Fruit fly (Drosophila melanogaster) whole organism, embryonic: ENCODE results near the gene CG6028.

Experiments used
- Antp ChIP-seq: fragments of 200-800 bp; sonication (Bioruptor generic); optimal IDR thresholded peaks from 3 replicates; lab custom pipeline; 2016; ENCODE audit warnings: missing biosample characterization, missing genetic modification characterization
- B-H1 ChIP-seq: fragments of 200-800 bp; sonication (Bioruptor generic); IDR thresholded peaks from 3 replicates; pipeline ENCODE4 v1.3.6; 2022; ENCODE audit warnings: missing biosample characterization, missing genetic modification characterization
- CG10274 ChIP-seq: fragments of 200-800 bp; sonication (Bioruptor generic); optimal IDR thresholded peaks from 3 replicates; lab custom pipeline; 2017; ENCODE audit warnings: missing biosample characterization, mild to moderate bottlenecking, missing genetic modification characterization
- CG10366 ChIP-seq: fragments of 200-800 bp; sonication (Bioruptor generic); IDR thresholded peaks from 2 replicates; pipeline ENCODE4 v1.3.6; 2022; ENCODE audit warnings: missing biosample characterization, missing genetic modification characterization
- CG11456 ChIP-seq: fragments of 200-800 bp; sonication (Bioruptor generic); IDR thresholded peaks from 3 replicates; pipeline ENCODE4 v1.3.6; 2022; ENCODE audit warnings: missing biosample characterization, missing genetic modification characterization
- CG12219 ChIP-seq: fragments of 200-800 bp; sonication (Bioruptor generic); optimal IDR thresholded peaks from 3 replicates; lab custom pipeline; 2018; ENCODE audit warnings: missing biosample characterization, mild to moderate bottlenecking, missing genetic modification characterization
- CG14050 ChIP-seq: fragments of 200-800 bp; sonication (Bioruptor generic); IDR thresholded peaks from 3 replicates; pipeline ENCODE4 v1.3.6; 2022; ENCODE audit warnings: missing biosample characterization, missing genetic modification characterization
- CG15696 ChIP-seq: fragments of 200-800 bp; sonication (Bioruptor generic); optimal IDR thresholded peaks from 2 replicates; lab custom pipeline; 2019; ENCODE audit warnings: missing biosample characterization, mild to moderate bottlenecking, missing genetic modification characterization, moderate library complexity
- CG17361 ChIP-seq: fragments of 200-800 bp; sonication (Bioruptor generic); IDR thresholded peaks from 3 replicates; pipeline ENCODE4 v1.3.6; 2022; ENCODE audit warnings: missing biosample characterization, missing genetic modification characterization
- CG17568 ChIP-seq: fragments of 200-800 bp; sonication (Bioruptor generic); optimal IDR thresholded peaks from 2 replicates; lab custom pipeline; 2018; ENCODE audit warnings: missing biosample characterization, mild to moderate bottlenecking, missing genetic modification characterization, moderate library complexity
- CG1792 ChIP-seq: fragments of 200-800 bp; sonication (Bioruptor generic); optimal IDR thresholded peaks from 2 replicates; lab custom pipeline; 2016; ENCODE audit warnings: missing biosample characterization, missing genetic modification characterization
- CG1832 ChIP-seq: fragments of 200-800 bp; sonication (Bioruptor generic); optimal IDR thresholded peaks from 2 replicates; lab custom pipeline; 2017; ENCODE audit warnings: missing biosample characterization, mild to moderate bottlenecking, missing genetic modification characterization, inconsistent platforms
- CG2120 ChIP-seq: fragments of 200-800 bp; sonication (Bioruptor generic); optimal IDR thresholded peaks from 3 replicates; lab custom pipeline; 2016; ENCODE audit warnings: missing biosample characterization, missing genetic modification characterization
- CG2712 ChIP-seq: fragments of 200-800 bp; optimal IDR thresholded peaks from 3 replicates; lab custom pipeline; 2019; ENCODE audit warnings: missing biosample characterization, mild to moderate bottlenecking, missing genetic modification characterization, moderate library complexity
- CG31388 ChIP-seq: fragments of 200-800 bp; sonication (Bioruptor generic); optimal IDR thresholded peaks from 2 replicates; lab custom pipeline; 2016; ENCODE audit warnings: missing biosample characterization, missing genetic modification characterization
- CG31441 ChIP-seq: fragments of 200-800 bp; sonication (Bioruptor generic); IDR thresholded peaks from 2 replicates; pipeline ENCODE4 v1.3.6; 2022; ENCODE audit warnings: missing biosample characterization, missing genetic modification characterization
- CG3281 ChIP-seq: fragments of 200-800 bp; sonication (Bioruptor generic); optimal IDR thresholded peaks from 3 replicates; lab custom pipeline; 2017; ENCODE audit warnings: missing biosample characterization, mild to moderate bottlenecking, missing genetic modification characterization
- CG3838 ChIP-seq: fragments of 200-800 bp; sonication (Bioruptor generic); optimal IDR thresholded peaks from 3 replicates; lab custom pipeline; 2016; ENCODE audit warnings: missing biosample characterization, missing genetic modification characterization
- CG4282 ChIP-seq: fragments of 200-800 bp; sonication (Bioruptor generic); optimal IDR thresholded peaks from 2 replicates; lab custom pipeline; 2016; ENCODE audit warnings: missing biosample characterization, missing genetic modification characterization
- CG43689 ChIP-seq: fragments of 200-800 bp; sonication (Bioruptor generic); IDR thresholded peaks from 2 replicates; pipeline ENCODE4 v1.3.6; 2022; ENCODE audit warnings: missing biosample characterization, missing genetic modification characterization
- CG4730 ChIP-seq: fragments of 200-800 bp; sonication (Bioruptor generic); IDR thresholded peaks from 2 replicates; pipeline ENCODE4 v1.3.6; 2022; ENCODE audit warnings: missing biosample characterization, missing genetic modification characterization
- CG4854 ChIP-seq: fragments of 200-800 bp; sonication (Bioruptor generic); optimal IDR thresholded peaks from 2 replicates; lab custom pipeline; 2016; ENCODE audit warnings: missing biosample characterization, missing genetic modification characterization, inconsistent platforms
- CG5953 ChIP-seq: fragments of 200-800 bp; sonication (Bioruptor generic); IDR thresholded peaks from 2 replicates; pipeline ENCODE4 v1.3.6; 2022; ENCODE audit warnings: missing biosample characterization, missing genetic modification characterization
- CG6272 ChIP-seq: fragments of 200-800 bp; sonication (Bioruptor generic); IDR thresholded peaks from 2 replicates; pipeline ENCODE4 v1.3.6; 2022; ENCODE audit warnings: missing biosample characterization, missing genetic modification characterization
- CG7357 ChIP-seq: fragments of 200-800 bp; sonication (Bioruptor generic); IDR thresholded peaks from 3 replicates; pipeline ENCODE4 v1.3.6; 2022; ENCODE audit warnings: missing biosample characterization, missing genetic modification characterization
- CG7963 ChIP-seq: fragments of 200-800 bp; sonication (Bioruptor generic); IDR thresholded peaks from 3 replicates; pipeline ENCODE4 v1.3.6; 2022; ENCODE audit warnings: missing biosample characterization, missing genetic modification characterization; ENCODE audit not compliant: partially characterized antibody
- CG9727 ChIP-seq: fragments of 200-800 bp; sonication (Bioruptor generic); optimal IDR thresholded peaks from 3 replicates; lab custom pipeline; 2017; ENCODE audit warnings: missing biosample characterization, mild to moderate bottlenecking, missing genetic modification characterization
- CG9876 ChIP-seq: fragments of 200-800 bp; sonication (Bioruptor generic); optimal IDR thresholded peaks from 2 replicates; lab custom pipeline; 2016; ENCODE audit warnings: missing biosample characterization, missing genetic modification characterization
- Dfd ChIP-seq, 2 experiments: fragments of >200 bp; optimal IDR thresholded peaks; 2 replicates each; lab custom pipeline; 2017; ENCODE audit warnings: missing biosample characterization in 2 of 2, missing genetic modification characterization in 2 of 2
- ERR ChIP-seq: fragments of 200-800 bp; sonication (Bioruptor generic); optimal IDR thresholded peaks from 2 replicates; lab custom pipeline; 2016; ENCODE audit warnings: missing biosample characterization, missing genetic modification characterization
- Fer2 ChIP-seq: fragments of 200-800 bp; sonication (Bioruptor generic); optimal IDR thresholded peaks from 2 replicates; lab custom pipeline; 2018; ENCODE audit warnings: missing biosample characterization, mild to moderate bottlenecking, missing genetic modification characterization, moderate library complexity
- HLH3B ChIP-seq: fragments of 200-800 bp; sonication (Bioruptor generic); IDR thresholded peaks from 2 replicates; pipeline ENCODE4 v1.3.6; 2022; ENCODE audit warnings: missing biosample characterization, missing genetic modification characterization
- HLH54F ChIP-seq: fragments of 200-800 bp; sonication (Bioruptor generic); optimal IDR thresholded peaks from 3 replicates; lab custom pipeline; 2016; ENCODE audit warnings: missing biosample characterization, missing genetic modification characterization
- Lhr ChIP-seq: fragments of 200-800 bp; sonication (Bioruptor generic); optimal IDR thresholded peaks from 3 replicates; lab custom pipeline; 2017; ENCODE audit warnings: mild to moderate bottlenecking, missing biosample characterization, missing genetic modification reagents, missing genetic modification characterization
- Nf-YA ChIP-seq: fragments of 200-800 bp; sonication (Bioruptor generic); IDR thresholded peaks from 2 replicates; pipeline ENCODE4 v1.3.6; 2022; ENCODE audit warnings: missing biosample characterization, missing genetic modification characterization
- Optix ChIP-seq: fragments of 200-800 bp; sonication (Bioruptor generic); IDR thresholded peaks from 3 replicates; pipeline ENCODE4 v1.3.6; 2022; ENCODE audit warnings: missing biosample characterization, missing genetic modification characterization
- PHDP ChIP-seq: fragments of 200-800 bp; sonication (Bioruptor generic); optimal IDR thresholded peaks from 3 replicates; lab custom pipeline; 2018; ENCODE audit warnings: missing biosample characterization, mild to moderate bottlenecking, missing genetic modification characterization, moderate library complexity
- YL-1 ChIP-seq: fragments of 200-800 bp; sonication (Bioruptor generic); optimal IDR thresholded peaks from 3 replicates; lab custom pipeline; 2017; ENCODE audit warnings: missing biosample characterization, mild to moderate bottlenecking, missing genetic modification characterization
- abd-A ChIP-seq: fragments of 200-800 bp; sonication (Bioruptor generic); optimal IDR thresholded peaks from 3 replicates; lab custom pipeline; 2019; ENCODE audit warnings: missing biosample characterization, mild to moderate bottlenecking, missing genetic modification characterization, moderate library complexity
- ac ChIP-seq: fragments of 200-800 bp; sonication (Bioruptor generic); optimal IDR thresholded peaks from 3 replicates; lab custom pipeline; 2017; ENCODE audit warnings: missing biosample characterization, mild to moderate bottlenecking, missing genetic modification characterization
- al ChIP-seq: fragments of 200-800 bp; sonication (Bioruptor generic); IDR thresholded peaks from 2 replicates; pipeline ENCODE4 v1.3.6; 2022; ENCODE audit warnings: missing biosample characterization, missing genetic modification characterization
- ash1 ChIP-seq: fragments of 200-800 bp; sonication (Bioruptor generic); optimal IDR thresholded peaks from 2 replicates; lab custom pipeline; 2018; ENCODE audit warnings: missing biosample characterization, mild to moderate bottlenecking, missing genetic modification characterization
- croc ChIP-seq: fragments of 200-800 bp; sonication (Bioruptor generic); conservative IDR thresholded peaks from 3 replicates; pipeline ENCODE4 v1.3.6; 2022; ENCODE audit warnings: missing biosample characterization, missing genetic modification characterization
- esg ChIP-seq: fragments of 200-800 bp; sonication (Bioruptor generic); conservative IDR thresholded peaks from 2 replicates; pipeline ENCODE4 v1.3.6; 2022; ENCODE audit warnings: missing biosample characterization, missing genetic modification characterization
- fru ChIP-seq: fragments of >200 bp; optimal IDR thresholded peaks from 2 replicates; lab custom pipeline; 2017
- lilli ChIP-seq: fragments of 200-800 bp; sonication (Bioruptor generic); optimal IDR thresholded peaks from 3 replicates; lab custom pipeline; 2016; ENCODE audit warnings: missing biosample characterization, missing genetic modification characterization
- pb ChIP-seq: fragments of 200-800 bp; sonication (Bioruptor generic); optimal IDR thresholded peaks from 3 replicates; lab custom pipeline; 2016; ENCODE audit warnings: missing biosample characterization, missing genetic modification characterization
- sens ChIP-seq: fragments of 200-800 bp; sonication (Bioruptor generic); peaks from one replicate; lab custom pipeline; 2016; ENCODE audit warnings: missing biosample characterization, missing genetic modification characterization
- sima ChIP-seq: fragments of 200-800 bp; sonication (Bioruptor generic); optimal IDR thresholded peaks from 2 replicates; lab custom pipeline; 2016; ENCODE audit warnings: missing biosample characterization, missing genetic modification characterization
- sisA ChIP-seq: fragments of 200-800 bp; sonication (Bioruptor generic); IDR thresholded peaks from 2 replicates; pipeline ENCODE4 v1.3.6; 2022; ENCODE audit warnings: missing biosample characterization, missing genetic modification characterization
- slou ChIP-seq: fragments of 200-800 bp; sonication (Bioruptor generic); optimal IDR thresholded peaks from 3 replicates; lab custom pipeline; 2016; ENCODE audit warnings: missing biosample characterization, missing genetic modification characterization
- wor ChIP-seq: fragments of 200-800 bp; sonication (Bioruptor generic); IDR thresholded peaks from 2 replicates; pipeline ENCODE4 v1.3.6; 2022; ENCODE audit warnings: missing biosample characterization, missing genetic modification characterization

CG6028 gene

DNA sequence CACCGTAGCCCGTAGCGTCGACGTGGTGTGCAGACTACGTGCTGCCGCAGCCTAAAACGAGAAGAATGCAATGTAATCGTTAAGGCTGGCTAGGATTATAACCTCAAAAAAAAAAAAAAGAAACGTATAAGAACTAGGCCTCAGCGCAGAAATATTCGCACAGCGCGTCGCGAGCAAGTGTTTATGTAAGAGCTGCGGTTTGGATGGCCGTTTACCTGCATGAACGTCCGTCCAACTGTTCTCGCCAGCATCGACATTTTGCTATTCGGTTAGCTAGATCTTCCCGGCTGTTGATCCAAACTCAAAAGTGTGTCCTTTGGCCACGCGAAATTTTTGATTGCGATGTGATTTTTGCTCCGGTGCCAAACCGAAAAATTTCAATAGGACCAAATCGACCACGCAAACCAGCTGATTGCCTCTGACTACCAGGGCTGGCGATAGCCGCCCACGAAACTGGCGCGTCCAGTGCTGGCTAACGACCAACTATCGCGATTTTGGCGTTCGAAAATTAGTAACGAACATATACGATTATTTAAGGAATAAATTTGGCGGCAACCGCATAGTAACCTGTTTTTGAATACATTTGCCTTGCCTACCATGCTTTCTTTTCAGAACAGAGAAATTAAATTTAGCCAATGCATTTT lies 6.4 kb downstream of the CG6028 start, which contains the start of gene Idh3b (continued):
- TF ChIP-seq al (no peak), Dfd (GFP tag; optimal IDR thresholded peaks at IDR 0.05; lab: Kevin White, UChicago) (no peak), HLH3B (GFP tag; lab: Robert Waterston, UW) (no peak; the same call in 1 of the 2 replicates), abd-A (tag; lab: Kevin White, UChicago) (no peak), CG10274 (GFP tag; lab: Kevin White, UChicago) (no peak), PHDP (tag; lab: Kevin White, UChicago) (no peak), CG12219 (GFP tag; lab: Kevin White, UChicago) (peak; percentile 5), YL-1 (GFP tag; lab: Kevin White, UChicago) (peak; percentile 94), croc (peak; percentile 30; the same call in 1 of the 3 replicates), CG31388 (GFP tag; lab: Kevin White, UChicago) (no peak), CG7963 (GFP tag; lab: Robert Waterston, UW) (peak; percentile 95), CG4730 (GFP tag; lab: Robert Waterston, UW) (no peak), CG2120 (GFP tag; lab: Kevin White, UChicago) (peak; percentile 82), CG6272 (GFP tag; lab: Robert Waterston, UW) (no peak), lilli (GFP tag; lab: Kevin White, UChicago) (peak; percentile 76), CG4854 (peak; percentile 61), CG15696 (tag; lab: Kevin White, UChicago) (no peak), Optix (GFP tag; lab: Robert Waterston, UW) (no peak), CG4282 (GFP tag; lab: Kevin White, UChicago) (peak; percentile 26), sens (peak; percentile 93), CG9727 (GFP tag; lab: Kevin White, UChicago) (no peak), CG17361 (no peak), ash1 (no peak), Fer2 (tag; lab: Kevin White, UChicago) (no peak), Nf-YA (GFP tag; lab: Robert Waterston, UW) (0 out of 2 replicates have a peak, but pooled peaks have one; percentile 22), CG9876 (GFP tag; lab: Kevin White, UChicago) (peak; percentile 27), CG3281 (no peak), pb (peak; percentile 48), CG14050 (GFP tag; lab: Robert Waterston, UW) (peak; percentile 48; the same call in 2 of the 3 replicates), sima (no peak), slou (peak; percentile 6), CG10366 (GFP tag; lab: Robert Waterston, UW) (no peak; the same call in 1 of the 2 replicates), sisA (GFP tag; lab: Robert Waterston, UW) (no peak; the same call in 1 of the 2 replicates), HLH54F (GFP tag; lab: Kevin White, UChicago) (peak; percentile 70), CG3838 (no peak), Lhr (GFP tag; lab: Kevin White, UChicago) (peak; percentile 38), B-H1 (GFP tag; lab: Robert Waterston, UW) (no peak), CG5953 (no peak), CG31441 (no peak), ERR (GFP tag; lab: Kevin White, UChicago) (peak; percentile 30), fru (lab: Kevin White, UChicago) (no peak), CG1832 (GFP tag; lab: Kevin White, UChicago) (no peak), CG17568 (no peak), CG2712 (tag; lab: Kevin White, UChicago) (peak; percentile 62), CG43689 (no peak; the same call in 1 of the 2 replicates), ac (GFP tag; lab: Kevin White, UChicago) (no peak), CG11456 (no peak), wor (GFP tag; lab: Robert Waterston, UW) (no peak), CG7357 (GFP tag; lab: Robert Waterston, UW) (0 out of 3 replicates have a peak, but pooled peaks have one; percentile 39), CG1792 (peak; percentile 51), esg (GFP tag; lab: Robert Waterston, UW) (no peak), Antp (GFP tag; lab: Kevin White, UChicago) (peak; percentile 83)
